Fruit fly (Drosophila melanogaster): ENCODE results near the gene ppk21.

dm6 chr3R:29705789-29706303, 41.3 kb downstream of the ppk21 start:
- TF ChIP-seq HLH106 (tag; optimal IDR thresholded peaks at IDR 0.05) (no peak), Jra (GFP tag; optimal IDR thresholded peaks at IDR 0.05) (no peak)

All from whole organism, wandering third instar larva.